Fruit fly (Drosophila melanogaster): ENCODE results near the gene CG5953.

CG5953 gene

DNA sequence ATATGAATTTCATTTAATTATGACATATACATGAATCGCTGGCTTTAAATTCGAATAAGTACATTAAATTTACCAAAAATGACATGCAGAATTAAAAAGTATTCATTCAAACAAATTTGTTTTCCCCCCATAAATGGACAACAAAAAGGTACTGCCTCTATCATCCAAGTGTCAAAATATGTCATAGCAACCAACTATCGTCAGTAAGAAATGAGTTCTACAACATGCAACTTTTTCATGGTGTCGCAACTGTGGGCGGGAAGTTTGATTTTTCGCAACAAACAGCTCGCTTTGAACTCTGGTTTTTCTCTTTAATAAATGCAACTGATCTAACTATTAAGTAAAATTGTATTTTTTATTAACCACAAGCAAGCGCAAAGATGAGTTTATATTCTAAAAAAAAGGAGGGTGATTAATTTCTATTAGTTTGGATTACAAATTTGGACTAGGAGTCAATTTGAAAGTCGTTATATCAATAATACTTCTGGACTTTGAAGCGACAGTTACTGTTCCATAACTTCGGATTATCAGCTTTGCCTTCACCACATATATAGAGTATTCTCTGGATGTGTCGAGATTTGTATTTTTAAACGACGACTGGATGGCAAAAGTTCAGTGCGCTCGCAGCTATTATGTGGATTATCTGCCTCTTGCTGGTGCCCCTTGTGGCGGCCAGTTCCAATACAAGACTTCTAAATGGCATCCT is 45.0 kb downstream of the CG5953 start, which contains the start of gene Nepl8 (continued):
- TF ChIP-seq hkb (optimal IDR thresholded peaks at IDR 0.05) = no peak
- peak; percentile 41; the same call in 1 of the 2 replicates for TF ChIP-seq hkb (GFP tag; IDR thresholded peaks at IDR 0.05)
- peak; percentile 81 for TF ChIP-seq CoRest (tag; optimal IDR thresholded peaks at IDR 0.05)
- TF ChIP-seq CG5180 (GFP tag; optimal IDR thresholded peaks at IDR 0.05) = no peak
- no peak for TF ChIP-seq Atf-2 (GFP tag; optimal IDR thresholded peaks at IDR 0.05)
- peak; percentile 25; the same call in 1 of the 2 replicates for TF ChIP-seq CG13287 (GFP tag; IDR thresholded peaks at IDR 0.05; ENCODE audit: partially characterized antibody)
- peak; percentile 60 for TF ChIP-seq Nf-YA (GFP tag; IDR thresholded peaks at IDR 0.05)
- TF ChIP-seq CG10147 (GFP tag; optimal IDR thresholded peaks at IDR 0.05) = peak; percentile 1
- TF ChIP-seq Atf3 (GFP tag; optimal IDR thresholded peaks at IDR 0.05) = peak; percentile 16
- TF ChIP-seq pum (GFP tag; optimal IDR thresholded peaks at IDR 0.05) = peak; percentile 45
- TF ChIP-seq Rfx (GFP tag; IDR thresholded peaks at IDR 0.05) = peak; percentile 69
- peak; percentile 9 for TF ChIP-seq CG30403 (GFP tag; optimal IDR thresholded peaks at IDR 0.05)
- TF ChIP-seq gro (GFP tag; optimal IDR thresholded peaks at IDR 0.05) = peak; percentile 66
- TF ChIP-seq CG8290 (GFP tag; optimal IDR thresholded peaks at IDR 0.05) = peak; percentile 40
- peak in 1 of 2 experiments; percentile 86 for TF ChIP-seq CG8290 (tag; optimal IDR thresholded peaks at IDR 0.05)
- no peak for TF ChIP-seq CG3407 (GFP tag; optimal IDR thresholded peaks at IDR 0.05)
- TF ChIP-seq CG3065 (GFP tag; optimal IDR thresholded peaks at IDR 0.05) = peak; percentile 18
- peak; percentile 77 for TF ChIP-seq Myb (GFP tag; optimal IDR thresholded peaks at IDR 0.05)
- TF ChIP-seq Lhr (GFP tag; optimal IDR thresholded peaks at IDR 0.05) = peak; percentile 90
- no peak for TF ChIP-seq CG15011 (GFP tag; optimal IDR thresholded peaks at IDR 0.05)
- TF ChIP-seq CG12942 (GFP tag; optimal IDR thresholded peaks at IDR 0.05) = peak; percentile 39
- peak; percentile 71 for TF ChIP-seq nom (GFP tag; optimal IDR thresholded peaks at IDR 0.05)
- peak; percentile 89 for TF ChIP-seq CG1603 (tag; optimal IDR thresholded peaks at IDR 0.05)
- peak; percentile 57 for TF ChIP-seq CG17359 (tag; optimal IDR thresholded peaks at IDR 0.05)
- TF ChIP-seq trem (tag; optimal IDR thresholded peaks at IDR 0.05) = peak; percentile 64
- TF ChIP-seq ftz-f1 (GFP tag; optimal IDR thresholded peaks at IDR 0.05) = no peak
- peak; percentile 12 for TF ChIP-seq CG3163 (GFP tag; optimal IDR thresholded peaks at IDR 0.05)
- peak; percentile 55 for TF ChIP-seq Hmr (GFP tag; optimal IDR thresholded peaks at IDR 0.05)
- 0 out of 2 replicates have a peak, but pooled peaks have one; percentile 17 for TF ChIP-seq ttk (GFP tag; IDR thresholded peaks at IDR 0.05)
- TF ChIP-seq ranshi (GFP tag; IDR thresholded peaks at IDR 0.05) = peak; percentile 37; the same call in 1 of the 2 replicates
- peak; percentile 58; the same call in 1 of the 3 replicates for TF ChIP-seq Opbp (GFP tag; IDR thresholded peaks at IDR 0.05; ENCODE audit: partially characterized antibody)
- peak; percentile 96 for TF ChIP-seq Ets65A (GFP tag)
- TF ChIP-seq sug (tag; optimal IDR thresholded peaks at IDR 0.05) = peak; percentile 70
- peak; percentile 96 for TF ChIP-seq stwl (tag; optimal IDR thresholded peaks at IDR 0.05)
- peak; percentile 29 for TF ChIP-seq ewg (GFP tag; optimal IDR thresholded peaks at IDR 0.05)
- TF ChIP-seq zen (tag; optimal IDR thresholded peaks at IDR 0.05) = peak; percentile 37
- peak; percentile 54 for TF ChIP-seq pfk (GFP tag; optimal IDR thresholded peaks at IDR 0.05)
- TF ChIP-seq tgo (GFP tag; IDR thresholded peaks at IDR 0.05) = 0 out of 3 replicates have a peak, but pooled peaks have one; percentile 28
- TF ChIP-seq Ets97D (GFP tag; optimal IDR thresholded peaks at IDR 0.05) = peak; percentile 85
- TF ChIP-seq E2f1 (GFP tag; IDR thresholded peaks at IDR 0.05) = no peak
- TF ChIP-seq CG14441 (GFP tag; IDR thresholded peaks at IDR 0.05) = 0 out of 2 replicates have a peak, but pooled peaks have one; percentile 14
- TF ChIP-seq CG3995 (GFP tag; optimal IDR thresholded peaks at IDR 0.05) = peak; percentile 54
- no peak for TF ChIP-seq so (GFP tag; IDR thresholded peaks at IDR 0.05)
- TF ChIP-seq HmgD (GFP tag; optimal IDR thresholded peaks at IDR 0.05) = peak; percentile 92
- peak; percentile 51 for TF ChIP-seq BEAF-32 (GFP tag; optimal IDR thresholded peaks at IDR 0.05)
- peak; percentile 100 for TF ChIP-seq Dp (GFP tag; optimal IDR thresholded peaks at IDR 0.05)
- TF ChIP-seq maf-S (GFP tag; optimal IDR thresholded peaks at IDR 0.05) = peak; percentile 32
- peak; percentile 23 for TF ChIP-seq CG17912 (GFP tag; optimal IDR thresholded peaks at IDR 0.05)
- TF ChIP-seq CG33213 (GFP tag; optimal IDR thresholded peaks at IDR 0.05) = peak; percentile 63
